Fruit fly (Drosophila melanogaster) whole organism, embryonic: ENCODE data around the gene Atu.

Source experiments
- Abd-B ChIP-seq: fragments of 200-800 bp; sonication (Bioruptor generic); optimal IDR thresholded peaks from 2 replicates; lab custom pipeline; 2018; ENCODE audit warnings: missing biosample characterization, mild to moderate bottlenecking, missing genetic modification characterization, moderate library complexity
- CG1024 ChIP-seq: fragments of 200-800 bp; sonication (Bioruptor generic); IDR thresholded peaks from 2 replicates; pipeline ENCODE4 v1.3.6; 2022; ENCODE audit warnings: missing biosample characterization, missing genetic modification characterization
- CG10431 ChIP-seq: fragments of 200-800 bp; sonication (Bioruptor generic); optimal IDR thresholded peaks from 3 replicates; lab custom pipeline; 2018; ENCODE audit warnings: missing biosample characterization, mild to moderate bottlenecking, missing genetic modification characterization
- CG13287 ChIP-seq: fragments of 200-800 bp; sonication (Bioruptor generic); IDR thresholded peaks from 2 replicates; pipeline ENCODE4 v1.3.6; 2022; ENCODE audit warnings: missing biosample characterization, missing genetic modification characterization; ENCODE audit not compliant: partially characterized antibody
- CG14710 ChIP-seq: fragments of 200-800 bp; sonication (Bioruptor generic); optimal IDR thresholded peaks from 3 replicates; lab custom pipeline; 2019; ENCODE audit warnings: missing biosample characterization, mild to moderate bottlenecking, missing genetic modification characterization, moderate library complexity
- CG15073 ChIP-seq: fragments of 200-800 bp; sonication (Bioruptor generic); optimal IDR thresholded peaks from 2 replicates; lab custom pipeline; 2016; ENCODE audit warnings: missing biosample characterization, missing genetic modification characterization
- CG15479 ChIP-seq: fragments of 200-800 bp; sonication (Bioruptor generic); optimal IDR thresholded peaks from 3 replicates; lab custom pipeline; 2019; ENCODE audit warnings: missing biosample characterization, mild to moderate bottlenecking, missing genetic modification characterization, moderate library complexity
- CG31224 ChIP-seq: fragments of 200-800 bp; sonication (Bioruptor generic); IDR thresholded peaks from 2 replicates; pipeline ENCODE4 v1.3.6; 2022; ENCODE audit warnings: missing biosample characterization, missing genetic modification characterization
- CG32772 ChIP-seq: fragments of 200-800 bp; sonication (Bioruptor generic); IDR thresholded peaks from 2 replicates; pipeline ENCODE4 v1.3.6; 2022; ENCODE audit warnings: missing biosample characterization, missing genetic modification characterization
- CG3281 ChIP-seq: fragments of 200-800 bp; sonication (Bioruptor generic); optimal IDR thresholded peaks from 3 replicates; lab custom pipeline; 2017; ENCODE audit warnings: missing biosample characterization, mild to moderate bottlenecking, missing genetic modification characterization
- CG34376 ChIP-seq: fragments of 200-800 bp; sonication (Bioruptor generic); optimal IDR thresholded peaks from 2 replicates; lab custom pipeline; 2018; ENCODE audit warnings: missing biosample characterization, mild to moderate bottlenecking, missing genetic modification characterization
- CG7271 ChIP-seq: fragments of 200-800 bp; sonication (Bioruptor generic); optimal IDR thresholded peaks from 2 replicates; lab custom pipeline; 2018; ENCODE audit warnings: missing biosample characterization, mild to moderate bottlenecking, missing genetic modification characterization, moderate library complexity
- CG7372 ChIP-seq: fragments of 200-800 bp; sonication (Bioruptor generic); IDR thresholded peaks from 2 replicates; pipeline ENCODE4 v1.3.6; 2022; ENCODE audit warnings: missing biosample characterization, missing genetic modification characterization
- CG7928 ChIP-seq: fragments of 200-800 bp; sonication (Bioruptor generic); optimal IDR thresholded peaks from 2 replicates; lab custom pipeline; 2017; ENCODE audit warnings: missing biosample characterization, mild to moderate bottlenecking, missing genetic modification characterization
- CG9797 ChIP-seq: fragments of 200-800 bp; sonication (Bioruptor generic); optimal IDR thresholded peaks from 3 replicates; lab custom pipeline; 2018; ENCODE audit warnings: missing biosample characterization, mild to moderate bottlenecking, missing genetic modification characterization
- CG9932 ChIP-seq: fragments of 200-800 bp; sonication (Bioruptor generic); IDR thresholded peaks from 2 replicates; pipeline ENCODE4 v1.3.6; 2022; ENCODE audit warnings: missing biosample characterization, missing genetic modification characterization
- CkIIα-i1 ChIP-seq: fragments of 200-800 bp; sonication (Bioruptor generic); IDR thresholded peaks from 2 replicates; pipeline ENCODE4 v1.3.6; 2022; ENCODE audit warnings: missing biosample characterization, missing genetic modification characterization
- Deaf1 ChIP-seq: fragments of 200-800 bp; optimal IDR thresholded peaks from 3 replicates; lab custom pipeline; 2019; ENCODE audit warnings: missing biosample characterization, mild to moderate bottlenecking, missing genetic modification characterization, moderate library complexity
- E2f2 ChIP-seq: fragments of 200-800 bp; sonication (Bioruptor generic); IDR thresholded peaks from 2 replicates; pipeline ENCODE4 v1.3.6; 2022; ENCODE audit warnings: missing biosample characterization, missing genetic modification characterization
- Fer1 ChIP-seq: fragments of 200-800 bp; sonication (Bioruptor generic); optimal IDR thresholded peaks from 2 replicates; lab custom pipeline; 2017; ENCODE audit warnings: missing biosample characterization, mild to moderate bottlenecking, missing genetic modification characterization
- Fer2 ChIP-seq: fragments of 200-800 bp; sonication (Bioruptor generic); optimal IDR thresholded peaks from 2 replicates; lab custom pipeline; 2018; ENCODE audit warnings: missing biosample characterization, mild to moderate bottlenecking, missing genetic modification characterization, moderate library complexity
- Gug ChIP-seq: fragments of 200-800 bp; sonication (Bioruptor generic); IDR thresholded peaks from 4 replicates; pipeline ENCODE4 v1.3.6; 2022; ENCODE audit warnings: missing biosample characterization, missing genetic modification characterization
- Hr51 ChIP-seq, 2 experiments: fragments of 200-800 bp; sonication (Bioruptor generic); optimal IDR thresholded peaks; 2 replicates in 1 of 2; 3 replicates in 1 of 2; lab custom pipeline; 2016 to 2018; ENCODE audit warnings: missing biosample characterization in 2 of 2, missing genetic modification characterization in 2 of 2, mild to moderate bottlenecking in 1 of 2, moderate library complexity in 1 of 2
- Lhr ChIP-seq: fragments of 200-800 bp; sonication (Bioruptor generic); optimal IDR thresholded peaks from 3 replicates; lab custom pipeline; 2017; ENCODE audit warnings: mild to moderate bottlenecking, missing biosample characterization, missing genetic modification reagents, missing genetic modification characterization
- Max ChIP-seq: fragments of 200-800 bp; sonication (Bioruptor generic); optimal IDR thresholded peaks from 2 replicates; lab custom pipeline; 2016; ENCODE audit warnings: missing biosample characterization, mild to moderate bottlenecking, missing genetic modification characterization
- NK7.1 ChIP-seq: fragments of 200-800 bp; sonication (Bioruptor generic); optimal IDR thresholded peaks from 3 replicates; lab custom pipeline; 2016; ENCODE audit warnings: missing biosample characterization, missing genetic modification characterization
- Nf-YA ChIP-seq: fragments of 200-800 bp; sonication (Bioruptor generic); IDR thresholded peaks from 2 replicates; pipeline ENCODE4 v1.3.6; 2022; ENCODE audit warnings: missing biosample characterization, missing genetic modification characterization
- Poxn ChIP-seq: fragments of 200-800 bp; sonication (Bioruptor generic); IDR thresholded peaks from 2 replicates; pipeline ENCODE4 v1.3.6; 2022; ENCODE audit warnings: missing biosample characterization, missing genetic modification characterization
- Sry-δ ChIP-seq: fragments of 200-800 bp; sonication (Bioruptor generic); optimal IDR thresholded peaks from 2 replicates; lab custom pipeline; 2016; ENCODE audit warnings: missing biosample characterization, missing genetic modification characterization
- Tbp ChIP-seq: fragments of >200 bp; optimal IDR thresholded peaks from 2 replicates; lab custom pipeline; 2018; ENCODE audit warnings: missing biosample characterization, missing genetic modification characterization
- bigmax ChIP-seq: fragments of 200-800 bp; sonication (Bioruptor generic); optimal IDR thresholded peaks from 2 replicates; lab custom pipeline; 2018; ENCODE audit warnings: missing biosample characterization, mild to moderate bottlenecking, missing genetic modification characterization
- bowl ChIP-seq: fragments of 200-800 bp; sonication (Bioruptor generic); IDR thresholded peaks from 2 replicates; pipeline ENCODE4 v1.3.6; 2022; ENCODE audit warnings: missing biosample characterization, missing genetic modification characterization
- bsh ChIP-seq, 2 experiments: fragments of 200-800 bp; sonication (Bioruptor generic); optimal IDR thresholded peaks; 2 replicates each; lab custom pipeline; 2017 to 2018; ENCODE audit warnings: mild to moderate bottlenecking in 2 of 2, missing biosample characterization in 2 of 2, missing genetic modification characterization in 2 of 2, moderate library complexity in 1 of 2
- cato ChIP-seq: fragments of 200-800 bp; sonication (Bioruptor generic); optimal IDR thresholded peaks from 2 replicates; lab custom pipeline; 2016; ENCODE audit warnings: missing biosample characterization, missing genetic modification characterization, borderline replicate concordance
- emc ChIP-seq: fragments of 200-800 bp; sonication (Bioruptor generic); optimal IDR thresholded peaks from 2 replicates; lab custom pipeline; 2016; ENCODE audit warnings: missing biosample characterization, missing genetic modification characterization
- eyg ChIP-seq: fragments of 200-800 bp; sonication (Bioruptor generic); optimal IDR thresholded peaks from 3 replicates; lab custom pipeline; 2016; ENCODE audit warnings: missing biosample characterization, missing genetic modification characterization
- fd96Cb ChIP-seq: fragments of 200-800 bp; sonication (Bioruptor generic); optimal IDR thresholded peaks from 2 replicates; lab custom pipeline; 2018; ENCODE audit warnings: missing biosample characterization, mild to moderate bottlenecking, missing genetic modification characterization, moderate library complexity
- ftz-f1 ChIP-seq: fragments of 200-800 bp; sonication (Bioruptor generic); optimal IDR thresholded peaks from 2 replicates; lab custom pipeline; 2016; ENCODE audit warnings: missing biosample characterization, missing genetic modification characterization
- jigr1 ChIP-seq: fragments of 200-800 bp; sonication (Bioruptor generic); IDR thresholded peaks from 3 replicates; pipeline ENCODE4 v1.3.6; 2022; ENCODE audit warnings: missing biosample characterization, missing genetic modification characterization
- klu ChIP-seq: fragments of 200-800 bp; sonication (Bioruptor generic); IDR thresholded peaks from 2 replicates; pipeline ENCODE4 v1.3.6; 2022; ENCODE audit warnings: missing biosample characterization, missing genetic modification characterization
- knrl ChIP-seq: fragments of 200-800 bp; sonication (Bioruptor generic); IDR thresholded peaks from 3 replicates; pipeline ENCODE4 v1.3.6; 2022; ENCODE audit warnings: missing biosample characterization, missing genetic modification characterization; ENCODE audit not compliant: partially characterized antibody
- mirr ChIP-seq: fragments of 200-800 bp; sonication (Bioruptor generic); optimal IDR thresholded peaks from 3 replicates; lab custom pipeline; 2018; ENCODE audit warnings: missing biosample characterization, mild to moderate bottlenecking, missing genetic modification characterization
- pb ChIP-seq: fragments of 200-800 bp; sonication (Bioruptor generic); optimal IDR thresholded peaks from 3 replicates; lab custom pipeline; 2016; ENCODE audit warnings: missing biosample characterization, missing genetic modification characterization
- phol ChIP-seq: fragments of 200-800 bp; sonication (Bioruptor generic); optimal IDR thresholded peaks from 3 replicates; lab custom pipeline; 2018; ENCODE audit warnings: missing biosample characterization, mild to moderate bottlenecking, missing genetic modification characterization, moderate library complexity
- rib ChIP-seq: fragments of 200-800 bp; sonication (Bioruptor generic); IDR thresholded peaks from 2 replicates; pipeline ENCODE4 v1.3.6; 2022; ENCODE audit warnings: missing biosample characterization, missing genetic modification characterization
- scrt ChIP-seq: fragments of 200-800 bp; sonication (Bioruptor generic); optimal IDR thresholded peaks from 2 replicates; lab custom pipeline; 2018; ENCODE audit warnings: missing biosample characterization, mild to moderate bottlenecking, missing genetic modification characterization, moderate library complexity
- sens ChIP-seq: fragments of 200-800 bp; sonication (Bioruptor generic); peaks from one replicate; lab custom pipeline; 2016; ENCODE audit warnings: missing biosample characterization, missing genetic modification characterization
- stwl ChIP-seq: fragments of 200-800 bp; sonication (Bioruptor generic); optimal IDR thresholded peaks from 3 replicates; lab custom pipeline; 2018; ENCODE audit warnings: missing biosample characterization, mild to moderate bottlenecking, missing genetic modification characterization, moderate library complexity
- trem ChIP-seq: fragments of 200-800 bp; optimal IDR thresholded peaks from 3 replicates; lab custom pipeline; 2019; ENCODE audit warnings: missing biosample characterization, mild to moderate bottlenecking, missing genetic modification characterization, moderate library complexity
- tx ChIP-seq: fragments of 200-800 bp; sonication (Bioruptor generic); optimal IDR thresholded peaks from 2 replicates; lab custom pipeline; 2016; ENCODE audit warnings: missing biosample characterization, missing genetic modification characterization

Atu gene

dm6 chr3R:5570635-5571436 lies 42.3 kb upstream of the Atu start, which contains the start of gene CRMP (continued):
- TF ChIP-seq CG7928 (GFP tag; lab: Kevin White, UChicago) (no peak), Max (GFP tag; lab: Kevin White, UChicago) (no peak), Abd-B (GFP tag; lab: Kevin White, UChicago) (no peak), sens (GFP tag; lab: Kevin White, UChicago) (peak; percentile 7), CG9797 (GFP tag; lab: Kevin White, UChicago) (peak; percentile 34), knrl (GFP tag; lab: Robert Waterston, UW) (no peak), E2f2 (GFP tag; lab: Robert Waterston, UW) (no peak), mirr (GFP tag; lab: Kevin White, UChicago) (no peak), CG10431 (GFP tag; lab: Kevin White, UChicago) (no peak), Fer2 (tag; lab: Kevin White, UChicago) (no peak), trem (no peak), Nf-YA (no peak), bigmax (GFP tag; lab: Kevin White, UChicago) (no peak), CG9932 (GFP tag; lab: Robert Waterston, UW) (no peak), Deaf1 (tag; lab: Kevin White, UChicago) (peak; percentile 62), CG13287 (GFP tag; lab: Robert Waterston, UW) (peak; percentile 59), Tbp (no peak), Fer1 (GFP tag; lab: Kevin White, UChicago) (peak; percentile 36), Poxn (no peak), rib (GFP tag; lab: Robert Waterston, UW) (no peak), CG7271 (no peak), jigr1 (GFP tag; lab: Robert Waterston, UW) (no peak), CG32772 (GFP tag; lab: Robert Waterston, UW) (no peak), Lhr (GFP tag; lab: Kevin White, UChicago) (no peak), cato (GFP tag; lab: Kevin White, UChicago) (no peak), CG31224 (GFP tag; lab: Robert Waterston, UW) (no peak), pb (GFP tag; lab: Kevin White, UChicago) (no peak), CG1024 (GFP tag; lab: Robert Waterston, UW) (no peak), fd96Cb (no peak), emc (GFP tag; lab: Kevin White, UChicago) (no peak), CG15073 (no peak), tx (GFP tag; lab: Kevin White, UChicago) (no peak), CG14710 (no peak), Gug (no peak), eyg (no peak), NK7.1 (GFP tag; lab: Kevin White, UChicago) (no peak), bowl (GFP tag; lab: Robert Waterston, UW) (no peak), ftz-f1 (GFP tag; lab: Kevin White, UChicago) (no peak), bsh (GFP tag; optimal IDR thresholded peaks at IDR 0.05; lab: Kevin White, UChicago) (peak in 1 of 2 experiments; percentile 28), CG7372 (GFP tag; lab: Robert Waterston, UW) (no peak), phol (tag; lab: Kevin White, UChicago) (peak; percentile 38), CG3281 (GFP tag; lab: Kevin White, UChicago) (no peak), Hr51 (GFP tag; optimal IDR thresholded peaks at IDR 0.05; lab: Kevin White, UChicago) (no peak), CkIIα-i1 (GFP tag; lab: Robert Waterston, UW) (no peak), CG15479 (GFP tag; lab: Kevin White, UChicago) (peak; percentile 38), scrt (GFP tag; lab: Kevin White, UChicago) (no peak), stwl (tag; lab: Kevin White, UChicago) (peak; percentile 99), CG34376 (GFP tag; lab: Kevin White, UChicago) (peak; percentile 43), klu (GFP tag; lab: Robert Waterston, UW) (no peak), Sry-δ (GFP tag; lab: Kevin White, UChicago) (no peak)
